Fruit fly (Drosophila melanogaster): ENCODE data around the gene IleRS.

The IleRS gene

dm6 chr3L:22262797-22263423 is 25.6 kb upstream of the IleRS start, which contains the start of the genes Rich and Ddx1 (continued):
- TF ChIP-seq shn (GFP tag; optimal IDR thresholded peaks at IDR 0.05) (peak; percentile 43), CG10654 (GFP tag; optimal IDR thresholded peaks at IDR 0.05) (peak; percentile 22), CG30020 (tag; optimal IDR thresholded peaks at IDR 0.05) (peak; percentile 43), YL-1 (GFP tag; optimal IDR thresholded peaks at IDR 0.05) (peak; percentile 65), Lpt (GFP tag; optimal IDR thresholded peaks at IDR 0.05) (no peak), NfI (GFP tag; optimal IDR thresholded peaks at IDR 0.05) (peak; percentile 58), tio (GFP tag; optimal IDR thresholded peaks at IDR 0.05) (no peak), scrt (GFP tag; optimal IDR thresholded peaks at IDR 0.05) (no peak), ERR (GFP tag; optimal IDR thresholded peaks at IDR 0.05) (no peak), CG34422 (GFP tag; IDR thresholded peaks at IDR 0.05) (peak; percentile 50; the same call in 1 of the 3 replicates), CG43689 (GFP tag; IDR thresholded peaks at IDR 0.05) (no peak), Med (GFP tag) (peak; percentile 88), lbe (GFP tag; optimal IDR thresholded peaks at IDR 0.05) (peak; percentile 49), CG2116 (GFP tag; optimal IDR thresholded peaks at IDR 0.05) (peak; percentile 51), Side (GFP tag; optimal IDR thresholded peaks at IDR 0.05) (peak; percentile 33), zfh2 (GFP tag; optimal IDR thresholded peaks at IDR 0.05) (peak; percentile 52), CG18619 (GFP tag; optimal IDR thresholded peaks at IDR 0.05) (peak; percentile 74), sisA (GFP tag; IDR thresholded peaks at IDR 0.05) (no peak), vfl (GFP tag; optimal IDR thresholded peaks at IDR 0.05) (peak; percentile 61), Nf-YB (GFP tag; optimal IDR thresholded peaks at IDR 0.05) (peak; percentile 35), slou (GFP tag; optimal IDR thresholded peaks at IDR 0.05) (peak; percentile 18), CG1602 (GFP tag; optimal IDR thresholded peaks at IDR 0.05) (peak; percentile 46), D19A (tag; optimal IDR thresholded peaks at IDR 0.05) (peak; percentile 10), CG12155 (GFP tag; optimal IDR thresholded peaks at IDR 0.05) (peak; percentile 48), tll (GFP tag; optimal IDR thresholded peaks at IDR 0.05) (peak in 1 of 2 experiments; percentile 81), CG10147 (GFP tag; optimal IDR thresholded peaks at IDR 0.05) (peak; percentile 30), CG11247 (GFP tag; IDR thresholded peaks at IDR 0.05) (0 out of 2 replicates have a peak, but pooled peaks have one; percentile 40), Abd-B (GFP tag; optimal IDR thresholded peaks at IDR 0.05) (peak; percentile 64), Hey (tag; optimal IDR thresholded peaks at IDR 0.05) (no peak), CG16815 (GFP tag; optimal IDR thresholded peaks at IDR 0.05) (peak; percentile 28), onecut (GFP tag; IDR thresholded peaks at IDR 0.05) (no peak), Meics (GFP tag; optimal IDR thresholded peaks at IDR 0.05) (peak; percentile 55), dysf (GFP tag; IDR thresholded peaks at IDR 0.05) (0 out of 3 replicates have a peak, but pooled peaks have one; percentile 35), CG4424 (GFP tag; optimal IDR thresholded peaks at IDR 0.05) (peak; percentile 67), CG30403 (GFP tag; optimal IDR thresholded peaks at IDR 0.05) (peak; percentile 76), CG14710 (tag; optimal IDR thresholded peaks at IDR 0.05) (peak; percentile 70), CG6254 (GFP tag; optimal IDR thresholded peaks at IDR 0.05) (peak; percentile 49), Mad (GFP tag; optimal IDR thresholded peaks at IDR 0.05) (peak; percentile 11), E2f1 (GFP tag; IDR thresholded peaks at IDR 0.05) (no peak), cato (GFP tag; optimal IDR thresholded peaks at IDR 0.05; ENCODE audit: borderline replicate concordance) (peak; percentile 15), bcd (GFP tag; optimal IDR thresholded peaks at IDR 0.05) (peak; percentile 62), fd96Cb (tag; optimal IDR thresholded peaks at IDR 0.05) (peak; percentile 42), ind (GFP tag; optimal IDR thresholded peaks at IDR 0.05) (peak; percentile 49), Dad (GFP tag; optimal IDR thresholded peaks at IDR 0.05) (peak; percentile 41), Hmr (GFP tag; optimal IDR thresholded peaks at IDR 0.05) (peak; percentile 49), CG18599 (GFP tag; optimal IDR thresholded peaks at IDR 0.05) (peak; percentile 36), org-1 (GFP tag; optimal IDR thresholded peaks at IDR 0.05) (no peak), CG2712 (tag; optimal IDR thresholded peaks at IDR 0.05) (peak; percentile 66), CG9727 (GFP tag; optimal IDR thresholded peaks at IDR 0.05) (peak; percentile 41), lmd (GFP tag; IDR thresholded peaks at IDR 0.05) (peak; percentile 39; the same call in 1 of the 2 replicates)

Data from whole organism, embryonic.